Fruit fly (Drosophila melanogaster) whole organism, pupa: ENCODE data around the gene Art1.

Source experiments
- CG32121 ChIP-seq: fragments of 200-800 bp; sonication (Bioruptor generic); IDR thresholded peaks from 2 replicates; pipeline ENCODE4 v1.3.6; 2022; ENCODE audit warnings: missing biosample characterization, missing genetic modification characterization
- CG4496 ChIP-seq: fragments of 200-800 bp; sonication (Bioruptor generic); IDR thresholded peaks from 3 replicates; pipeline ENCODE4 v1.3.6; 2022; ENCODE audit warnings: missing biosample characterization, missing genetic modification characterization
- CG8301 ChIP-seq: fragments of 200-800 bp; sonication (Bioruptor generic); optimal IDR thresholded peaks from 2 replicates; lab custom pipeline; 2018; ENCODE audit warnings: missing biosample characterization, mild to moderate bottlenecking, missing genetic modification characterization
- CG9948 ChIP-seq: fragments of 200-800 bp; sonication (Bioruptor generic); optimal IDR thresholded peaks from 2 replicates; lab custom pipeline; 2018; ENCODE audit warnings: missing biosample characterization, mild to moderate bottlenecking, missing genetic modification characterization, moderate library complexity
- Pif1A ChIP-seq: fragments of 200-800 bp; sonication (Bioruptor generic); optimal IDR thresholded peaks from 3 replicates; lab custom pipeline; 2016; ENCODE audit warnings: missing biosample characterization, missing genetic modification characterization
- fd96Ca ChIP-seq: fragments of 200-800 bp; sonication (Bioruptor generic); IDR thresholded peaks from 3 replicates; pipeline ENCODE4 v1.3.6; 2022; ENCODE audit warnings: missing biosample characterization, missing genetic modification characterization
- gl ChIP-seq: fragments of 200-800 bp; sonication (Bioruptor generic); optimal IDR thresholded peaks from 2 replicates; lab custom pipeline; 2018; ENCODE audit warnings: missing biosample characterization, mild to moderate bottlenecking, missing genetic modification characterization
- rn ChIP-seq: fragments of 200-800 bp; sonication (Bioruptor generic); IDR thresholded peaks from 2 replicates; pipeline ENCODE4 v1.3.6; 2022; ENCODE audit warnings: missing biosample characterization, missing genetic modification characterization

DNA sequence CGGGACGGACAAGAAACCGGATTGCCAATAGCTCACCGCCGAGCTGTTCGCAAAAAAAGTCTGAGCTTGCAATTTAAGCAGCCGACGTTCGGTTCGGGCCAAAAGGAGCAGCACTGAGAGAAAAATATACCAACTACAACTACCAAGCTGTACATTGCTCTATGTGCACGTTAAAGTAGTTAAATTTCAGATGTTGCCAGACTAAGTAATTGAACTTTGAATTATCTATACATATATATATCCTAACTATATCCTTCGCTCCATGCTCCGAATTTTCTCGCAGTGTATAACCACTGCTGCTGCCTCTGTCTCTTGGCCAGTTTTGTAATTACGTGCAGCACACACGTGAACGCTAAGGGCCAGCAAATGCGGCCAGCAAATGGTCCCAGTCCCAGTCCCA is 46.9 kb upstream of the Art1 start:
- TF ChIP-seq CG9948 (peak; percentile 94), CG8301 (tag; lab: Kevin White, UChicago) (peak; percentile 96), CG4496 (peak; percentile 97), Pif1A (GFP tag; lab: Kevin White, UChicago) (peak; percentile 96), rn (peak; percentile 92), fd96Ca (GFP tag; lab: Robert Waterston, UW) (peak; percentile 97), CG32121 (peak; percentile 93), gl (tag; lab: Kevin White, UChicago) (peak; percentile 92)
